Worm (Caenorhabditis elegans): ENCODE data around the gene Y56A3A.31.

The Y56A3A.31 gene

ce11 chrIII:11936668-11937276 is 37.5 kb upstream of the Y56A3A.31 start (continued):
- no peak for TF ChIP-seq blmp-1 (tag; optimal IDR thresholded peaks at IDR 0.05)
- no peak for TF ChIP-seq egl-27 (tag; optimal IDR thresholded peaks at IDR 0.05)
- no peak for TF ChIP-seq nhr-84 (tag; optimal IDR thresholded peaks at IDR 0.05)
- TF ChIP-seq nhr-28 (tag; optimal IDR thresholded peaks at IDR 0.05), result no peak
- TF ChIP-seq nhr-47 (tag; optimal IDR thresholded peaks at IDR 0.05), result peak; percentile 29
- TF ChIP-seq pqm-1 (tag; optimal IDR thresholded peaks at IDR 0.05), result no peak
- TF ChIP-seq unc-62 (GFP tag; optimal IDR thresholded peaks at IDR 0.05), result no peak
- no peak for TF ChIP-seq unc-130 (tag; optimal IDR thresholded peaks at IDR 0.05)
- no peak for TF ChIP-seq grh-1 (GFP tag; IDR thresholded peaks at IDR 0.05)
- no peak for TF ChIP-seq ceh-88 (GFP tag; IDR thresholded peaks at IDR 0.05)
- TF ChIP-seq lin-35 (GFP tag; optimal IDR thresholded peaks at IDR 0.05), result no peak
- no peak for TF ChIP-seq C16A3.4 (tag; optimal IDR thresholded peaks at IDR 0.05)
- no peak for TF ChIP-seq alr-1 (tag; optimal IDR thresholded peaks at IDR 0.05; ENCODE audit: borderline replicate concordance)
- TF ChIP-seq fkh-10 (GFP tag; optimal IDR thresholded peaks at IDR 0.05), result no peak
- TF ChIP-seq ets-5 (GFP tag; IDR thresholded peaks at IDR 0.05), result no peak
- TF ChIP-seq nhr-85 (tag), result no peak
- no peak for TF ChIP-seq pax-3 (tag; optimal IDR thresholded peaks at IDR 0.05)
- TF ChIP-seq Y116A8C.19 (tag; optimal IDR thresholded peaks at IDR 0.05; ENCODE audit: borderline replicate concordance), result no peak
- no peak for TF ChIP-seq ceh-90 (tag; optimal IDR thresholded peaks at IDR 0.05)
- TF ChIP-seq nhr-77 (tag; optimal IDR thresholded peaks at IDR 0.05), result no peak
- no peak for TF ChIP-seq nhr-11 (tag; optimal IDR thresholded peaks at IDR 0.05)
- TF ChIP-seq unc-86 (tag; optimal IDR thresholded peaks at IDR 0.05), result no peak
- no peak for TF ChIP-seq C34B4.2 (tag; optimal IDR thresholded peaks at IDR 0.05)
- TF ChIP-seq ztf-4 (tag; optimal IDR thresholded peaks at IDR 0.05), result no peak
- TF ChIP-seq snu-23 (GFP tag; optimal IDR thresholded peaks at IDR 0.05), result no peak
- TF ChIP-seq dsc-1 (tag; optimal IDR thresholded peaks at IDR 0.05), result peak; percentile 6
- TF ChIP-seq rnt-1 (tag; optimal IDR thresholded peaks at IDR 0.05), result peak; percentile 24
- TF ChIP-seq nhr-20 (tag; optimal IDR thresholded peaks at IDR 0.05), result no peak
- TF ChIP-seq lin-13 (GFP tag; optimal IDR thresholded peaks at IDR 0.05), result no peak
- peak; percentile 25 for TF ChIP-seq tbx-2 (tag; optimal IDR thresholded peaks at IDR 0.05)
- TF ChIP-seq hpl-2 (GFP tag; optimal IDR thresholded peaks at IDR 0.05), result no peak
- TF ChIP-seq unc-98 (GFP tag; IDR thresholded peaks at IDR 0.05), result no peak
- TF ChIP-seq sptf-1 (tag; optimal IDR thresholded peaks at IDR 0.05), result no peak
- peak; percentile 34 for TF ChIP-seq lin-14 (GFP tag; optimal IDR thresholded peaks at IDR 0.05)
- no peak for TF ChIP-seq nhr-19 (GFP tag; conservative IDR thresholded peaks at IDR 0.05)
- no peak for TF ChIP-seq zag-1 (tag; optimal IDR thresholded peaks at IDR 0.05)
- no peak for TF ChIP-seq mab-9 (GFP tag; IDR thresholded peaks at IDR 0.05)
- TF ChIP-seq lin-39 (tag; optimal IDR thresholded peaks at IDR 0.05), result no peak
- TF ChIP-seq nhr-71 (tag; optimal IDR thresholded peaks at IDR 0.05), result peak; percentile 30
- no peak for TF ChIP-seq fkh-4 (tag; optimal IDR thresholded peaks at IDR 0.05; ENCODE audit: borderline replicate concordance)
- TF ChIP-seq nhr-90 (tag; optimal IDR thresholded peaks at IDR 0.05; ENCODE audit: poor library complexity), result no peak
- TF ChIP-seq lir-3 (tag; optimal IDR thresholded peaks at IDR 0.05; ENCODE audit: poor library complexity), result no peak
- no peak for TF ChIP-seq tlp-1 (tag; optimal IDR thresholded peaks at IDR 0.05)
- no peak for TF ChIP-seq pag-3 (tag; optimal IDR thresholded peaks at IDR 0.05; ENCODE audit: borderline replicate concordance, insufficient read depth)
- no peak for TF ChIP-seq isw-1 (GFP tag; IDR thresholded peaks at IDR 0.05)
- no peak for TF ChIP-seq aly-2 (tag; optimal IDR thresholded peaks at IDR 0.05)
- TF ChIP-seq zip-4 (GFP tag; optimal IDR thresholded peaks at IDR 0.05), result no peak
- TF ChIP-seq skn-1 (tag; optimal IDR thresholded peaks at IDR 0.05), result no peak
- no peak for TF ChIP-seq jun-1 (tag; optimal IDR thresholded peaks at IDR 0.05)
- no peak for TF ChIP-seq sup-37 (GFP tag; optimal IDR thresholded peaks at IDR 0.05)
- no peak for TF ChIP-seq F16B12.6 (tag; optimal IDR thresholded peaks at IDR 0.05)
